Fruit fly (Drosophila melanogaster): ENCODE measurements around the gene CG31131.

DNA sequence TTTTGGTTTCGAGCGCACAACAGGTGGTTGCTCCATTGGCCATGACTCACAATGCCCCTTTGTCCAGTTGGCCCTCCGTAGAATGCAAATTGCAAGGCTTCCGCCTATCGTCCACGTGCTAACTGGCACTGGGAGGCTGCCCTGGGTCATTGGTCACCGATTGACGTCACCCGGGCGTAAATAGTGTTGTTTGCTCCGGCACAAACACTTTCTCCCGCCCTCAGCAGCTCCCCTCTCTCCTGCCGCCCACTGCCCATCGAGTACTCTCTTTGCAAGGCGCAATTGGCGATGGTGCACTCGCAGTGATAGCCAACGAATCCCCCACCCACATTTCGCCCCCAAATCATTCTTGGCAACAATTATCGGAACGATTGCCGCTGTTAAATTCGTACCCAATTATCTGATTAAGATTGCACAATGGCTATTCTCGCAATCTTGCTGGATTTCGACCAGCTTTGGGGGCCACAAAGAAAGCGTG, 36.2 kb downstream of the CG31131 start:
- TF ChIP-seq usp (GFP tag; optimal IDR thresholded peaks at IDR 0.05) (no peak), dmrt93B (GFP tag; optimal IDR thresholded peaks at IDR 0.05) (no peak)

Data from whole organism, wandering third instar larva.